Worm (Caenorhabditis elegans) whole organism, L2 larva: Measurements from ENCODE around the gene C49F8.3.

Source experiments
- C34F6.9 ChIP-seq: fragments of 150-350 bp; optimal IDR thresholded peaks from 2 replicates; lab custom pipeline; 2014; ENCODE audit warnings: missing biosample characterization, missing genetic modification characterization
- F13H6.1 ChIP-seq: sonication (generic microtip); optimal IDR thresholded peaks from 2 replicates; lab custom pipeline; 2016; ENCODE audit warnings: missing genetic modification characterization, missing compliant biosample characterization
- R02D3.7 ChIP-seq: fragments of 150-350 bp; optimal IDR thresholded peaks from 2 replicates; lab custom pipeline; 2014; ENCODE audit warnings: missing biosample characterization, missing genetic modification characterization
- Y55F3AM.14 ChIP-seq: fragments of 200-800 bp; sonication (Bioruptor generic); optimal IDR thresholded peaks from 2 replicates; lab custom pipeline; 2018; ENCODE audit warnings: mild to moderate bottlenecking, missing genetic modification characterization, missing compliant biosample characterization
- alr-1 ChIP-seq: fragments of 150-350 bp; optimal IDR thresholded peaks from 2 replicates; lab custom pipeline; 2014; ENCODE audit warnings: missing biosample characterization, missing genetic modification characterization
- aly-2 ChIP-seq: fragments of 150-350 bp; optimal IDR thresholded peaks from 2 replicates; lab custom pipeline; 2014; ENCODE audit warnings: missing biosample characterization, missing genetic modification characterization
- ama-1 ChIP-seq: fragments of 150-350 bp; optimal IDR thresholded peaks from 2 replicates; lab custom pipeline; 2018; ENCODE audit warnings: inconsistent platforms
- blmp-1 ChIP-seq: sonication (generic microtip); optimal IDR thresholded peaks from 2 replicates; lab custom pipeline; 2017; ENCODE audit warnings: missing genetic modification characterization, mild to moderate bottlenecking, missing compliant biosample characterization, antibody characterized with exemption, moderate library complexity; ENCODE audit not compliant: insufficient read depth
- ceh-16 ChIP-seq: fragments of 150-350 bp; optimal IDR thresholded peaks from 2 replicates; lab custom pipeline; 2014; ENCODE audit warnings: missing biosample characterization, missing genetic modification characterization
- ceh-82 ChIP-seq: fragments of 150-350 bp; optimal IDR thresholded peaks from 2 replicates; lab custom pipeline; 2014; ENCODE audit warnings: missing biosample characterization, missing genetic modification characterization
- crh-2 ChIP-seq: sonication (generic microtip); optimal IDR thresholded peaks from 2 replicates; lab custom pipeline; 2017; ENCODE audit warnings: missing biosample characterization, missing genetic modification characterization
- egl-27 ChIP-seq: sonication (generic microtip); optimal IDR thresholded peaks from 3 replicates; lab custom pipeline; 2017; ENCODE audit warnings: missing biosample characterization, missing genetic modification reagents, missing genetic modification characterization
- elt-1 ChIP-seq: fragments of 150-350 bp; optimal IDR thresholded peaks from 2 replicates; lab custom pipeline; 2014; ENCODE audit warnings: missing biosample characterization, missing genetic modification characterization
- elt-3 ChIP-seq: sonication (generic microtip); optimal IDR thresholded peaks from 2 replicates; lab custom pipeline; 2017; ENCODE audit warnings: missing biosample characterization, missing genetic modification characterization
- fos-1 ChIP-seq: fragments of 150-350 bp; optimal IDR thresholded peaks from 2 replicates; lab custom pipeline; 2014; ENCODE audit warnings: missing biosample characterization, missing genetic modification characterization
- gmeb-1 ChIP-seq: fragments of 150-350 bp; optimal IDR thresholded peaks from 2 replicates; lab custom pipeline; 2014; ENCODE audit warnings: missing biosample characterization, missing genetic modification characterization
- lin-39 ChIP-seq: fragments of 150-350 bp; optimal IDR thresholded peaks from 2 replicates; lab custom pipeline; 2014; ENCODE audit warnings: missing biosample characterization, missing genetic modification reagents, missing genetic modification characterization
- lsy-2 ChIP-seq, 2 experiments: fragments of 150-350 bp in 1 of 2; sonication (generic microtip) in 1 of 2; optimal IDR thresholded peaks; 2 replicates each; lab custom pipeline; 2014 to 2017; ENCODE audit warnings: missing biosample characterization in 2 of 2, missing genetic modification characterization in 2 of 2
- mbf-1 ChIP-seq: sonication (generic microtip); optimal IDR thresholded peaks from 2 replicates; lab custom pipeline; 2017; ENCODE audit warnings: missing biosample characterization, missing genetic modification characterization
- nhr-10 ChIP-seq: sonication (generic microtip); optimal IDR thresholded peaks from 2 replicates; lab custom pipeline; 2017; ENCODE audit warnings: missing biosample characterization, missing genetic modification characterization
- nhr-11 ChIP-seq: fragments of 150-350 bp; optimal IDR thresholded peaks from 2 replicates; lab custom pipeline; 2014; ENCODE audit warnings: missing biosample characterization, missing genetic modification characterization
- nhr-12 ChIP-seq: fragments of 150-350 bp; optimal IDR thresholded peaks from 2 replicates; lab custom pipeline; 2014; ENCODE audit warnings: missing biosample characterization, missing genetic modification characterization
- nhr-129 ChIP-seq: fragments of 150-350 bp; optimal IDR thresholded peaks from 2 replicates; lab custom pipeline; 2014; ENCODE audit warnings: missing biosample characterization, missing genetic modification characterization
- nhr-21 ChIP-seq: fragments of 150-350 bp; optimal IDR thresholded peaks from 2 replicates; lab custom pipeline; 2014; ENCODE audit warnings: missing biosample characterization, missing genetic modification characterization
- nhr-23 ChIP-seq: fragments of 150-350 bp; optimal IDR thresholded peaks from 2 replicates; lab custom pipeline; 2014; ENCODE audit warnings: missing biosample characterization, missing genetic modification reagents, missing genetic modification characterization
- nhr-237 ChIP-seq: fragments of 150-350 bp; optimal IDR thresholded peaks from 2 replicates; lab custom pipeline; 2014; ENCODE audit warnings: missing biosample characterization, missing genetic modification characterization
- nhr-6 ChIP-seq: fragments of 150-350 bp; optimal IDR thresholded peaks from 2 replicates; lab custom pipeline; 2014; ENCODE audit warnings: missing biosample characterization, missing genetic modification characterization
- sem-4 ChIP-seq: fragments of 150-350 bp; optimal IDR thresholded peaks from 2 replicates; lab custom pipeline; 2014; ENCODE audit warnings: missing biosample characterization, missing genetic modification reagents, missing genetic modification characterization
- skn-1 ChIP-seq: sonication (generic microtip); optimal IDR thresholded peaks from 2 replicates; lab custom pipeline; 2017; ENCODE audit warnings: missing biosample characterization, missing genetic modification characterization
- sma-9 ChIP-seq, 2 experiments: fragments of 150-350 bp in 1 of 2; sonication (generic microtip) in 1 of 2; optimal IDR thresholded peaks; 2 replicates each; lab custom pipeline; 2014 to 2016; ENCODE audit warnings: missing genetic modification characterization in 2 of 2, mild to moderate bottlenecking in 1 of 2, missing biosample characterization in 1 of 2, missing compliant biosample characterization in 1 of 2, missing genetic modification reagents in 1 of 2, moderate library complexity in 1 of 2
- snpc-4 ChIP-seq: fragments of 150-350 bp; optimal IDR thresholded peaks from 2 replicates; lab custom pipeline; 2014; ENCODE audit warnings: missing biosample characterization, missing genetic modification characterization
- unc-39 ChIP-seq: fragments of 150-350 bp; optimal IDR thresholded peaks from 2 replicates; lab custom pipeline; 2014; ENCODE audit warnings: missing biosample characterization, missing genetic modification characterization
- unc-55 ChIP-seq: fragments of 150-350 bp; sonication (generic microtip); optimal IDR thresholded peaks from 3 replicates; lab custom pipeline; 2014; ENCODE audit warnings: missing biosample characterization, missing genetic modification reagents, missing genetic modification characterization
- unc-62 ChIP-seq: fragments of 150-350 bp; optimal IDR thresholded peaks from 2 replicates; lab custom pipeline; 2014; ENCODE audit warnings: missing biosample characterization, missing genetic modification reagents, missing genetic modification characterization
- zag-1 ChIP-seq: fragments of 150-350 bp; optimal IDR thresholded peaks from 2 replicates; lab custom pipeline; 2014; ENCODE audit warnings: missing biosample characterization, missing genetic modification characterization
- ztf-4 ChIP-seq: fragments of 150-350 bp; optimal IDR thresholded peaks from 2 replicates; lab custom pipeline; 2014; ENCODE audit warnings: missing biosample characterization, missing genetic modification characterization

Gene C49F8.3

DNA sequence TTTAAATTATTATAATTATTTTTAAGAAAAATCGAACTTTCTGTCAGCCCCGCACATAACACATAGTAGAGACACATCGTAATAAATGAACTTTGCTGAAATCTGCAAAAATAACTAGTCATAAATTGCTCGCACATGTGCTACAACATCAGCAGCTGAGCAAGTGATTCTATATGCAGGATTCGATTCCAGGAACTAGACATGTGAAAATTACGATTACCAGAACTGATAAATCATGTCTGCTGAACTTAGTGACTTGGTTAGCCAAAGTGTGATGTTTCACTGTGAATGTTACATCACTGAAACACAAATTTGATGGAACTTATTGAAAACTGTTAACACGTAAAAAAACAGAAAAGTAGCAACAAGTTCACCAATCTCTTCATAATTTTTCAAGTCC, 40.1 kb downstream of the C49F8.3 start:
- TF ChIP-seq sma-9 (GFP tag; optimal IDR thresholded peaks at IDR 0.05; lab: Kevin White, UChicago) (peak; percentile 8), sma-9 (tag; optimal IDR thresholded peaks at IDR 0.05; lab: Kevin White, UChicago) (no peak), unc-55 (no peak)
- TF ChIP-seq, all 48 proteins: peak for 1

DNA sequence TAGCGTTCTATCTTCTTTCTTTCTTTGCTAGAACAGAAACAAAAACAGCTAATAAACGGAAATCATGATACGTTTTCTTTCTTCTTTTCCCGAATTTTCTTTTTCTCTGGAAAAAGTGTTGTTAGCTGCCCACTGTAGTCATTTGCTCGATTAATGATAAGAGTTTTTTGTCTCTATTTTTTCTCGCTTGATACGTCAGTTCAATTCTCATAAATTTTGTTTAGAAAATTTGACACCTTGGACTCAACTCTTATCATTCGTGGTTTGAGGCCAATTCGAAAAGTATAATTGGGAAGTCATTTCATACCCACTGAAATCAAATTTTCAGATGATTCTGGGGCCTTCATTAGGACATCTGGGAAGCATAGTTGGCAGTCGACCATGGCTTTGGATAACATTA, 45.5 kb downstream of the C49F8.3 start:
- TF ChIP-seq aly-2 (tag; lab: Kevin White, UChicago) (no peak), unc-55 (no peak), sma-9 (GFP tag; optimal IDR thresholded peaks at IDR 0.05; lab: Kevin White, UChicago) (no peak), sma-9 (tag; optimal IDR thresholded peaks at IDR 0.05; lab: Kevin White, UChicago) (no peak), fos-1 (tag; lab: Kevin White, UChicago) (peak; percentile 27), nhr-129 (tag; lab: Kevin White, UChicago) (no peak), nhr-6 (no peak)
- TF ChIP-seq, all 48 proteins: peak for 1

DNA sequence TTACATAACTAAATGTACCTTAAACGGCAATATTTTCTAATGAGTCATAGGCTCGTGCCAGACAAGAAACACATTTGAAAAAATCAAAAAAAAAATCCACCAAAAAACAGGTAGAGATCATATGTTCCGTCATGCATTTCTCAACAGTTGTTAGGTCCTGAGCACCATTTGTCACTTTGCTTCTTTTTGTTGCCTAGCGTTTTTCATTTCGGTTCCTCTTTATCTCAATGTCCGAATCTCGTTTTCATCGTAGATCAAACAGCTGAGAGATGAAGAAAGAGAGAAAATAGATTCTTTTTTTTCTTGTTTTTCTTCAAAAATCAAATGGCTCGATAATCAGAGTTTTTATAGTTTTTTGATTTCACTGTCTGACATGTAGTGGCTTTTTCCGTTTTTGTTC, 46.4 kb downstream of the C49F8.3 start:
- no peak for TF ChIP-seq egl-27
- TF ChIP-seq unc-62 (GFP tag; lab: Kevin White, UChicago): no peak
- TF ChIP-seq unc-39 (tag; lab: Kevin White, UChicago): no peak
- no peak for TF ChIP-seq snpc-4 (tag; lab: Kevin White, UChicago)
- no peak for TF ChIP-seq crh-2
- no peak for TF ChIP-seq Y55F3AM.14 (GFP tag; lab: Kevin White, UChicago)
- peak; percentile 77 for TF ChIP-seq sma-9 (GFP tag; optimal IDR thresholded peaks at IDR 0.05; lab: Kevin White, UChicago)
- no peak for TF ChIP-seq sma-9 (tag; optimal IDR thresholded peaks at IDR 0.05; lab: Kevin White, UChicago)
- TF ChIP-seq lsy-2 (tag; optimal IDR thresholded peaks at IDR 0.05; lab: Kevin White, UChicago): peak in 1 of 2 experiments; percentile 45
- TF ChIP-seq nhr-21 (tag; lab: Kevin White, UChicago): no peak
- TF ChIP-seq nhr-6: no peak
- peak; percentile 73 for TF ChIP-seq F13H6.1 (tag; lab: Kevin White, UChicago)
- TF ChIP-seq mbf-1: no peak
- no peak for TF ChIP-seq nhr-237 (tag; lab: Kevin White, UChicago)
- no peak for TF ChIP-seq ceh-16 (tag; lab: Kevin White, UChicago)
- TF ChIP-seq ztf-4: no peak
- no peak for TF ChIP-seq gmeb-1 (tag; lab: Kevin White, UChicago)
- no peak for TF ChIP-seq zag-1
- peak; percentile 69 for TF ChIP-seq nhr-129 (tag; lab: Kevin White, UChicago)
- no peak for TF ChIP-seq ceh-82 (tag; lab: Kevin White, UChicago)
- peak; percentile 35 for TF ChIP-seq C34F6.9 (tag; lab: Kevin White, UChicago)
- TF ChIP-seq nhr-12 (tag; lab: Kevin White, UChicago): no peak
- TF ChIP-seq blmp-1: no peak
- no peak for TF ChIP-seq elt-3 (tag; lab: Kevin White, UChicago)
- TF ChIP-seq R02D3.7 (tag; lab: Kevin White, UChicago): no peak
- TF ChIP-seq elt-1 (tag; lab: Kevin White, UChicago): no peak
- no peak for TF ChIP-seq skn-1 (tag; lab: Kevin White, UChicago)
- no peak for TF ChIP-seq alr-1
- no peak for TF ChIP-seq lin-39
- TF ChIP-seq sem-4 (tag; lab: Kevin White, UChicago): peak; percentile 29
- no peak for TF ChIP-seq nhr-10 (tag; lab: Kevin White, UChicago)
- TF ChIP-seq ama-1 (lab: Kevin White, UChicago): no peak

DNA sequence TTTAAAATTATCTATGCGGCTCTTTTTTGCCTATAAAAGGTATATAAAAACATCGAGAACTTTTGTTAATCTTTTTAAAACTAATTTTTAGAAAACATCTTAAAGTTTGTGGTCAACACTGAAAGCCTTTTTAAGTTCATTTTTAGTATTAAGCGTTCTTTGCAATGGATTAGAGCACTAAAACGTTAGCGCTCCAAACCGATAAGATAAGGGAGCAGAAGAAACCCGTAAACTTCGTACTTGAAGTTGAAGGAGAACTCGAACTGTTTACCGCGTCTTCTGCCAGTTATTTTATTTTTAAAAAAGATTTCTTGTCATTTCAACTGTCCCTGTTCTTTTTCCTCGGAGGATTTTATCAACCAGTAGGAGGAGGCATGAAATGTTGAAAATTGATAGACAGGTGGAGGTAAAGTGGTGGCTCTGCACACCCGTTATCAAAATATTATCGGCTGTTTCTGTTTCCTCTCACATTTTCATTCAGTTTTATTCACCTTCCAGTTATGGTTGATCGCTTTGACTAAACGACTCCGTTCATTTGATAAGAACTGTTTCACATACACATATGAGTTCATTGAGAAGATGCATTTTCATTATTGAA, 48.2 kb downstream of the C49F8.3 start:
- TF ChIP-seq fos-1 (tag; lab: Kevin White, UChicago) (peak; percentile 28), nhr-237 (tag; lab: Kevin White, UChicago) (no peak)

DNA sequence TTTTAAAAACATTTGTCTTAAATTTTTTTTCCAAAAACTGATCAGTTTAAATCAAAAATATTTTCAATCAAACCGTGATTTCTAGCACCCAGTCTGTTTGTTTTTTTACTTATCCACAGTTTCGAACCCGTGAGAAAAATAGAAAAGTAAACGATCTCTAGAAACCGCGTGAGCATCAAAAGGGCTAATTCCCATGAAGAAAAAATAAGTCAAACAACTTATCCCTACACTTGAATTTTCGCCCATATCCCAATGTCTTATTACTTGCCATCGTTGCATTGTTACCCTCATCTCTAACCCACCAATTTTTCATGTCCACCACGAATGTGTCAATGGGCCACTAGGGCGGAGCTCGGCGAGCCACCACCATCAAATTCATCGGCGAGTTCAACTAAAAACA, 49.6 kb downstream of the C49F8.3 start, which contains the start of gene ptr-24:
Gene ptr-24 (plus strand): TSS at position 301 of the 400 bp plus-strand sequence.
- TF ChIP-seq F13H6.1 (tag; lab: Kevin White, UChicago): no peak
- TF ChIP-seq nhr-6: no peak
- TF ChIP-seq elt-1 (tag; lab: Kevin White, UChicago): no peak
- no peak for TF ChIP-seq lsy-2 (tag; optimal IDR thresholded peaks at IDR 0.05; lab: Kevin White, UChicago)
- TF ChIP-seq Y55F3AM.14 (GFP tag; lab: Kevin White, UChicago): no peak
- no peak for TF ChIP-seq nhr-21 (tag; lab: Kevin White, UChicago)
- TF ChIP-seq nhr-11 (tag; lab: Kevin White, UChicago): no peak
- TF ChIP-seq ceh-16 (tag; lab: Kevin White, UChicago): no peak
- no peak for TF ChIP-seq ztf-4
- TF ChIP-seq nhr-23 (tag; lab: Kevin White, UChicago): no peak
